Worm (Caenorhabditis elegans) whole organism, L2 larva: ENCODE measurements around the gene K03B4.4.
A peak's percentile ranks its signal among the peaks of the same experiment; 100 is the strongest.

Experiments used
- C34F6.9 ChIP-seq: fragments of 150-350 bp; optimal IDR thresholded peaks from 2 replicates; lab custom pipeline; 2014; ENCODE audit warnings: missing biosample characterization, missing genetic modification characterization
- F13H6.1 ChIP-seq: sonication (generic microtip); optimal IDR thresholded peaks from 2 replicates; lab custom pipeline; 2016; ENCODE audit warnings: missing genetic modification characterization, missing compliant biosample characterization
- Y55F3AM.14 ChIP-seq: fragments of 200-800 bp; sonication (Bioruptor generic); optimal IDR thresholded peaks from 2 replicates; lab custom pipeline; 2018; ENCODE audit warnings: mild to moderate bottlenecking, missing genetic modification characterization, missing compliant biosample characterization
- ZK546.5 ChIP-seq: sonication (generic microtip); optimal IDR thresholded peaks from 2 replicates; lab custom pipeline; 2017; ENCODE audit warnings: missing biosample characterization, missing genetic modification characterization
- alr-1 ChIP-seq: fragments of 150-350 bp; optimal IDR thresholded peaks from 2 replicates; lab custom pipeline; 2014; ENCODE audit warnings: missing biosample characterization, missing genetic modification characterization
- aly-2 ChIP-seq: fragments of 150-350 bp; optimal IDR thresholded peaks from 2 replicates; lab custom pipeline; 2014; ENCODE audit warnings: missing biosample characterization, missing genetic modification characterization
- ama-1 ChIP-seq: fragments of 150-350 bp; optimal IDR thresholded peaks from 2 replicates; lab custom pipeline; 2018; ENCODE audit warnings: inconsistent platforms
- blmp-1 ChIP-seq: sonication (generic microtip); optimal IDR thresholded peaks from 2 replicates; lab custom pipeline; 2017; ENCODE audit warnings: missing genetic modification characterization, mild to moderate bottlenecking, missing compliant biosample characterization, antibody characterized with exemption, moderate library complexity; ENCODE audit not compliant: insufficient read depth
- ceh-16 ChIP-seq: fragments of 150-350 bp; optimal IDR thresholded peaks from 2 replicates; lab custom pipeline; 2014; ENCODE audit warnings: missing biosample characterization, missing genetic modification characterization
- crh-2 ChIP-seq: sonication (generic microtip); optimal IDR thresholded peaks from 2 replicates; lab custom pipeline; 2017; ENCODE audit warnings: missing biosample characterization, missing genetic modification characterization
- egl-27 ChIP-seq: sonication (generic microtip); optimal IDR thresholded peaks from 3 replicates; lab custom pipeline; 2017; ENCODE audit warnings: missing biosample characterization, missing genetic modification reagents, missing genetic modification characterization
- elt-1 ChIP-seq: fragments of 150-350 bp; optimal IDR thresholded peaks from 2 replicates; lab custom pipeline; 2014; ENCODE audit warnings: missing biosample characterization, missing genetic modification characterization
- elt-3 ChIP-seq: sonication (generic microtip); optimal IDR thresholded peaks from 2 replicates; lab custom pipeline; 2017; ENCODE audit warnings: missing biosample characterization, missing genetic modification characterization
- fos-1 ChIP-seq: fragments of 150-350 bp; optimal IDR thresholded peaks from 2 replicates; lab custom pipeline; 2014; ENCODE audit warnings: missing biosample characterization, missing genetic modification characterization
- gmeb-1 ChIP-seq: fragments of 150-350 bp; optimal IDR thresholded peaks from 2 replicates; lab custom pipeline; 2014; ENCODE audit warnings: missing biosample characterization, missing genetic modification characterization
- lin-11 ChIP-seq: fragments of 150-350 bp; sonication (generic microtip); optimal IDR thresholded peaks from 2 replicates; lab custom pipeline; 2014; ENCODE audit warnings: missing biosample characterization, missing genetic modification characterization, inconsistent platforms, mixed read lengths
- lin-13 ChIP-seq: fragments of 150-350 bp; optimal IDR thresholded peaks from 2 replicates; lab custom pipeline; 2014; ENCODE audit warnings: missing biosample characterization, missing genetic modification reagents, missing genetic modification characterization
- lin-39 ChIP-seq: fragments of 150-350 bp; optimal IDR thresholded peaks from 2 replicates; lab custom pipeline; 2014; ENCODE audit warnings: missing biosample characterization, missing genetic modification reagents, missing genetic modification characterization
- nhr-12 ChIP-seq: fragments of 150-350 bp; optimal IDR thresholded peaks from 2 replicates; lab custom pipeline; 2014; ENCODE audit warnings: missing biosample characterization, missing genetic modification characterization
- nhr-129 ChIP-seq: fragments of 150-350 bp; optimal IDR thresholded peaks from 2 replicates; lab custom pipeline; 2014; ENCODE audit warnings: missing biosample characterization, missing genetic modification characterization
- nhr-237 ChIP-seq: fragments of 150-350 bp; optimal IDR thresholded peaks from 2 replicates; lab custom pipeline; 2014; ENCODE audit warnings: missing biosample characterization, missing genetic modification characterization
- nhr-25 ChIP-seq: fragments of 150-350 bp; sonication (generic microtip); optimal IDR thresholded peaks from 3 replicates; lab custom pipeline; 2014; ENCODE audit warnings: missing biosample characterization, missing genetic modification characterization
- nhr-6 ChIP-seq: fragments of 150-350 bp; optimal IDR thresholded peaks from 2 replicates; lab custom pipeline; 2014; ENCODE audit warnings: missing biosample characterization, missing genetic modification characterization
- nhr-77 ChIP-seq: fragments of 150-350 bp; optimal IDR thresholded peaks from 2 replicates; lab custom pipeline; 2014; ENCODE audit warnings: missing biosample characterization, missing genetic modification characterization
- peb-1 ChIP-seq: fragments of 150-350 bp; optimal IDR thresholded peaks from 2 replicates; lab custom pipeline; 2014; ENCODE audit warnings: missing biosample characterization, missing genetic modification characterization
- skn-1 ChIP-seq: sonication (generic microtip); optimal IDR thresholded peaks from 2 replicates; lab custom pipeline; 2017; ENCODE audit warnings: missing biosample characterization, missing genetic modification characterization
- sma-9 ChIP-seq, 2 experiments: fragments of 150-350 bp in 1 of 2; sonication (generic microtip) in 1 of 2; optimal IDR thresholded peaks; 2 replicates each; lab custom pipeline; 2014 to 2016; ENCODE audit warnings: missing genetic modification characterization in 2 of 2, mild to moderate bottlenecking in 1 of 2, missing biosample characterization in 1 of 2, missing compliant biosample characterization in 1 of 2, missing genetic modification reagents in 1 of 2, moderate library complexity in 1 of 2
- unc-39 ChIP-seq: fragments of 150-350 bp; optimal IDR thresholded peaks from 2 replicates; lab custom pipeline; 2014; ENCODE audit warnings: missing biosample characterization, missing genetic modification characterization
- unc-55 ChIP-seq: fragments of 150-350 bp; sonication (generic microtip); optimal IDR thresholded peaks from 3 replicates; lab custom pipeline; 2014; ENCODE audit warnings: missing biosample characterization, missing genetic modification reagents, missing genetic modification characterization
- unc-62 ChIP-seq: fragments of 150-350 bp; optimal IDR thresholded peaks from 2 replicates; lab custom pipeline; 2014; ENCODE audit warnings: missing biosample characterization, missing genetic modification reagents, missing genetic modification characterization
- zag-1 ChIP-seq: fragments of 150-350 bp; optimal IDR thresholded peaks from 2 replicates; lab custom pipeline; 2014; ENCODE audit warnings: missing biosample characterization, missing genetic modification characterization
- ztf-1 ChIP-seq: fragments of 200-800 bp; sonication (Bioruptor generic); conservative IDR thresholded peaks from 2 replicates; pipeline ENCODE4 v1.3.6; 2022; ENCODE audit warnings: missing genetic modification characterization, missing compliant biosample characterization
- ztf-11 ChIP-seq: sonication (generic microtip); optimal IDR thresholded peaks from 2 replicates; lab custom pipeline; 2017; ENCODE audit warnings: missing biosample characterization, missing genetic modification characterization
- ztf-4 ChIP-seq: fragments of 150-350 bp; optimal IDR thresholded peaks from 2 replicates; lab custom pipeline; 2014; ENCODE audit warnings: missing biosample characterization, missing genetic modification characterization

K03B4.4 gene

DNA sequence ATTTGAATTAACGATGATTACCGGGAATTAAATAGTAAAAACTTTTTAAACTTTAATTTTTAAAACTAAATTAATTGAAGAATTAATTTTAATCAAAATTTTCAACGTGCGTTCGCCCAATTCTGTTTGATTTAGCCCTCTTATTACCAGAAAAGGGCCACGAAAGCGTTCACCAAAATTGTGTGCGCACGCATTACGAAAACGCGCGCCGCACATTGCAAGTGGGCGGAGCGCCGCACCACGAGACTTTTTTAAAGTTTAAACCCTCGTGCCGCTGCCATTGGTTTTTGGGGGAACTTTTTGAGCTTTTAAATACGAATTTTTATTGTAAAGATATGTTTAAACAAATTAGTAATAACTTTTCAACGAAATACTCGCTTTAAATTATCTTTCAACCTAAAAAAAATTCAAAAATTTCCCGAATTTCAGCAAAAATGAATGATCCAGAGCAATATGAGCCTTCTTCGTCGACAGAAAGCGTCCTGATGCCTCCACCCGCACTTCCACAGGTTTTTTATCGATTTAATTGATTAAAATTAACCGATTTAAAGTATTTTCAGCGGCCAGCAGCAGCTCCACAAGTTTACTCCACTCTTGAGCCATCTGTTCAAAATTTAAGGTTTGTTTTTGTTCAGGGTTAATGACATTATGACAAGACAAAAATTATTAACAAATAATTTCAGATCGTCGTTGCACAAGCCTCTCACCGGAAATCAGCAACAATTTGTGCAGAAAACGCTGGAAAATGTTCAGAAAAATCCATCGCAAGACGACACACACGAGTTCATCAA lies 5.1 kb downstream of the K03B4.4 start, which contains the start of gene taf-10 (continued):
- no peak for TF ChIP-seq elt-3 (tag; lab: Kevin White, UChicago)
- TF ChIP-seq ceh-16 (tag; lab: Kevin White, UChicago): no peak
- peak; percentile 63 for TF ChIP-seq nhr-129 (tag; lab: Kevin White, UChicago)
- TF ChIP-seq ztf-4: no peak
- TF ChIP-seq ZK546.5: no peak
- TF ChIP-seq, all 48 proteins: peak for 15

DNA sequence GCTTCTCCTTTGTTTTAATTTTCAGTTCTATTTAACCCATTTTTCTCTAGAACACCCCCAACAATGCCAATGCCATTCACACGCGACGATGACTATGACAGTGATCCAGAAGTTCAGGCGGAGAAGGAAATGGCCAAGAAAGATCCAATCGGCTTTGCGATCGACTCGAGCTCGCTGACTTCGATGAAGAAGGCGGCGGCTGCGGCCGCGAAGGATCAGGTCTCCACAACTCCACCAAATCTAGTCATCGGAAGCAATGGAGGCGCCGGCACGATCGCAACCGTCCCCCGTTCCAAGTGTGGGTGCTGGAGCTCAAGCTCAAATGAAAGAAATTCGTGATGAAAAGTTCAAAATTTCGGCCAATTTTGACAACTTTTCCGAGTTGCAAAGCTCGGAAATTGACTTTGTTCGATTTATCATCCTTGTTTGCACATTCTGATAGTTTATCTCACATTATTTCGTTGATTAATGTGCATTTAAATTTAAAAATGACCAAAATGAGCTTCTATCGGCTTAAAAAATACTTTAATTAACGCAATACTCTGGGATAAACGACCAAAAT lies 6.3 kb downstream of the K03B4.4 start, which contains the start of gene K03B4.2:
TSS of gene K03B4.2 (plus strand) at position 51 of the 562 bp plus-strand sequence.
- TF ChIP-seq elt-1 (no peak), ama-1 (lab: Kevin White, UChicago) (peak; percentile 31), crh-2 (peak; percentile 2), Y55F3AM.14 (GFP tag; lab: Kevin White, UChicago) (peak; percentile 33)
- TF ChIP-seq, all 48 proteins: peak for 3

DNA sequence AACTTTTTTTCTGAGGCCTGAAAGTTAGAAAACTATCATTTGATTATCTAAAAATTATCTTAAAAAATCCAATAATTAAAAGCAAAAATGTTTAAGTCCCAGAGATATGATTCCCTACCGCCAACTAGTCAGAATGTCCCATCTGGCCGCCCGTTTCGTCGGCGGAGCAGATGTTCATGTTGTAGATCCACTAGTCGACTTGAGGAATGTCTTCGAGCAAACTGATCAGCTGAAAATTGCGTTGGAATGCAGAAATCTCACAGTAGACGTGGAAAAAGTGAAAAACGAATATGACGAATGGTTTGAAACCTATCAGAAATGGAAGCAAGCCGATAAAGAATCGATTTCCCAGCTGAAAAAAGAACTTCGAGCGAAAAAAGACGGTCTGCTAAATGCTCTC lies 7.5 kb downstream of the K03B4.4 start, which contains the start of gene K03B4.1:
TSS of gene K03B4.1 (plus strand) at position 97 of the 400 bp plus-strand sequence.
- TF ChIP-seq F13H6.1 (tag; lab: Kevin White, UChicago) (no peak), nhr-6 (tag; lab: Kevin White, UChicago) (no peak), lin-39 (tag; lab: Kevin White, UChicago) (no peak), zag-1 (tag; lab: Kevin White, UChicago) (no peak), nhr-25 (no peak), ama-1 (lab: Kevin White, UChicago) (peak; percentile 49), gmeb-1 (tag; lab: Kevin White, UChicago) (no peak), Y55F3AM.14 (GFP tag; lab: Kevin White, UChicago) (peak; percentile 68), ztf-11 (tag; lab: Kevin White, UChicago) (no peak)
- TF ChIP-seq, all 48 proteins: peak for 2

DNA sequence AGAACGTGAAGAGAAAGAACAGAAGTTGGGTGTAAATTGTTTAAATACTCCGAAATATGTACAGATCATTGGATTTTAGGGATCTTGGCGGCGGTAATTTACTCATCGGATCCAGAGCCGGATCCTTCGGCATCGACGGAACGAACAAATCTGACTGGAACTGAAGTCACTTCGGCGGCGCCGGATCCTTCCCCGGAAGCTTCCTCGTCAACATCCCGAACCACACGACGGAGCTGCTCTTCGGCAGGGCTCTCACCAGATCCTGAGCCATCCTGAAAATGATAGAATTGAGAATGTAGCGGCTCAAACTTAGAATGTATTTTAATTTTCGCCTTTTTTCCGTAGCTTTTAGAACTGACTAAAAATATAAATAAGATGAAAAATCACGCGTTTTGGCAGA lies 9.9 kb downstream of the K03B4.4 start:
- TF ChIP-seq Y55F3AM.14 (GFP tag; lab: Kevin White, UChicago) (no peak), lin-13 (GFP tag; lab: Kevin White, UChicago) (no peak), blmp-1 (tag; lab: Kevin White, UChicago) (no peak), ama-1 (lab: Kevin White, UChicago) (no peak), egl-27 (no peak), elt-1 (no peak), nhr-237 (tag; lab: Kevin White, UChicago) (no peak), nhr-77 (no peak), ztf-1 (no peak)

DNA sequence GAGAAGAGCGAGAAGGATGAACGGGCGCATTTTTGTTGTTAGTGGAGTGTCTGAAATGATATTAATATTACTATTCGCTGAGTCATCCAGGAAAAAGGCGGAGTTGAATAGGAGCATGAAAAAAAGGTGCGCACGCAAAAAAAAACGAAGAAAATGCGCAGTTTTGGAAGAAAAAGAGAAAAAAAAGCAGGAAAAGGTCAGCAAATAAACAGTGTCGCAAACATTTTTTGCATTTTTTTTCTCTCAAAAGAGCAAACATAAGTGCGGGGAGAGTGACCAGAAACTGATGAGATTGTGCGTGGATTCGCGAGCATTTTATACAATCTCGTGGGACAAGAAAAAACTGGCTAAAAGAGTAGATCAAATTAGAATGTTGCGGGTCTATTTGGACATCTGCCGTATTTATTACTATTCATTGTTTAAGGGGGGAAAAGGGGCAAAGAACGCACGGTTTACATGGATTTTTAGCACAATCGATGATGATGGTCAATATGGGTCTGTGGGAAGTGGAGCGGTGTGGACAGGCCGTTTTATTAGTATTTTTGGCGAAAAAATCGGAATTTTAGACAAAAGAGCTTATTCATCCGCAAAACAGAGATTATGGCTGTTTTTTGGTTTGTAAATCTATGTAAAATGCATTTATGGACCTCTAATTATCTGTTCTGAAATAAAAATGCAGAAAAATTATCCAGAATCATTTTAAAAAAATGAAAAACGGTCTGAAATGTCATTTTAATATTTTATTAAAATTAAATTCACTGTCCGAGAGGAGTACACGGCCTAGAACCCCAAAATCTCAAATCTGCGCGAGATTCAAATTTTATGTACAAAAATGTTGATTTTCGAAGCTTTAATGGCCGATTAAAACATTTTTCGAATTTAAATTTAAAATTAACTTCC lies 10.9 kb downstream of the K03B4.4 start, which contains the start of gene cpg-8:
TSS of gene cpg-8 (minus strand) at position 51 of the 900 bp plus-strand sequence.
- TF ChIP-seq nhr-12 (tag; lab: Kevin White, UChicago): no peak
- TF ChIP-seq fos-1 (tag; lab: Kevin White, UChicago): no peak
- TF ChIP-seq aly-2 (tag; lab: Kevin White, UChicago): no peak
- no peak for TF ChIP-seq crh-2
- no peak for TF ChIP-seq alr-1
- no peak for TF ChIP-seq unc-62 (GFP tag; lab: Kevin White, UChicago)
- TF ChIP-seq sma-9 (GFP tag; optimal IDR thresholded peaks at IDR 0.05; lab: Kevin White, UChicago): no peak
- no peak for TF ChIP-seq sma-9 (tag; optimal IDR thresholded peaks at IDR 0.05; lab: Kevin White, UChicago)
- peak; percentile 10 for TF ChIP-seq C34F6.9 (tag; lab: Kevin White, UChicago)
- TF ChIP-seq nhr-237 (tag; lab: Kevin White, UChicago): no peak
- peak; percentile 64 for TF ChIP-seq gmeb-1 (tag; lab: Kevin White, UChicago)
- no peak for TF ChIP-seq unc-55 (GFP tag; lab: Kevin White, UChicago)
- TF ChIP-seq unc-39 (tag; lab: Kevin White, UChicago): no peak
- TF ChIP-seq skn-1 (tag; lab: Kevin White, UChicago): no peak
- TF ChIP-seq peb-1: no peak
- TF ChIP-seq lin-11 (tag; lab: Kevin White, UChicago): no peak
- no peak for TF ChIP-seq lin-39 (tag; lab: Kevin White, UChicago)
